Fruit fly (Drosophila melanogaster): ENCODE results near the gene CG3081.
A peak's percentile ranks its signal among the peaks of the same experiment; 100 is the strongest.

CG3081 gene

dm6 chrX:4649751-4650150 lies 6.0 kb upstream of the CG3081 start, which contains the start of the genes Cbp80 and Torsin (continued):
- TF ChIP-seq MESR4 (GFP tag; optimal IDR thresholded peaks at IDR 0.05) (peak; percentile 43), CG9876 (GFP tag; optimal IDR thresholded peaks at IDR 0.05) (no peak), CG13894 (tag; optimal IDR thresholded peaks at IDR 0.05) (no peak), CG7786 (GFP tag; optimal IDR thresholded peaks at IDR 0.05) (peak; percentile 26), Side (GFP tag; optimal IDR thresholded peaks at IDR 0.05) (no peak), HLH54F (GFP tag; optimal IDR thresholded peaks at IDR 0.05) (no peak), CG7963 (GFP tag; IDR thresholded peaks at IDR 0.05; ENCODE audit: partially characterized antibody) (peak; percentile 81), nmo (GFP tag; optimal IDR thresholded peaks at IDR 0.05) (peak; percentile 42), CG34224 (GFP tag; IDR thresholded peaks at IDR 0.05; ENCODE audit: partially characterized antibody) (peak; percentile 90), CG17829 (tag; optimal IDR thresholded peaks at IDR 0.05) (peak; percentile 11), prd (optimal IDR thresholded peaks at IDR 0.05) (no peak), prd (GFP tag; IDR thresholded peaks at IDR 0.05) (peak; percentile 34; the same call in 2 of the 3 replicates), ro (GFP tag; IDR thresholded peaks at IDR 0.05) (no peak), CG34422 (GFP tag; IDR thresholded peaks at IDR 0.05) (0 out of 3 replicates have a peak, but pooled peaks have one; percentile 31), lmd (GFP tag; IDR thresholded peaks at IDR 0.05) (0 out of 2 replicates have a peak, but pooled peaks have one; percentile 20), Sry-δ (GFP tag; optimal IDR thresholded peaks at IDR 0.05) (peak; percentile 92), Atf6 (GFP tag; IDR thresholded peaks at IDR 0.05) (no peak), CG8924 (tag; optimal IDR thresholded peaks at IDR 0.05) (no peak), Myb (GFP tag; optimal IDR thresholded peaks at IDR 0.05) (peak; percentile 25), Antp (GFP tag; optimal IDR thresholded peaks at IDR 0.05) (peak; percentile 33), BEAF-32 (GFP tag; optimal IDR thresholded peaks at IDR 0.05) (peak; percentile 81), gt (GFP tag; IDR thresholded peaks at IDR 0.05) (no peak), Drgx (GFP tag; IDR thresholded peaks at IDR 0.05) (no peak), ewg (GFP tag; optimal IDR thresholded peaks at IDR 0.05) (peak; percentile 26), CG2199 (GFP tag; IDR thresholded peaks at IDR 0.05) (no peak), NK7.1 (GFP tag; optimal IDR thresholded peaks at IDR 0.05) (no peak), Gug (GFP tag; IDR thresholded peaks at IDR 0.05) (peak; percentile 16; the same call in 1 of the 4 replicates), CrebB (tag; optimal IDR thresholded peaks at IDR 0.05) (no peak), tx (GFP tag; optimal IDR thresholded peaks at IDR 0.05) (no peak), eyg (GFP tag; optimal IDR thresholded peaks at IDR 0.05) (no peak)

dm6 chrX:4647316-4648046 lies 3.7 kb upstream of the CG3081 start, which contains the start of the genes HLH4C and mRpL30:
Gene HLH4C, minus strand, starts transcription at chrX:4647414.
Gene mRpL30, plus strand, starts transcription at chrX:4647871.
- TF ChIP-seq E2f2 (GFP tag; IDR thresholded peaks at IDR 0.05) (peak; percentile 78), Dref (GFP tag; IDR thresholded peaks at IDR 0.05) (peak; percentile 68), Sry-δ (GFP tag; optimal IDR thresholded peaks at IDR 0.05) (peak; percentile 8), Nf-YC (tag; optimal IDR thresholded peaks at IDR 0.05) (peak; percentile 94), seq (GFP tag; IDR thresholded peaks at IDR 0.05) (peak; percentile 61; the same call in 1 of the 2 replicates), stwl (tag; optimal IDR thresholded peaks at IDR 0.05) (peak; percentile 63), Opbp (GFP tag; IDR thresholded peaks at IDR 0.05; ENCODE audit: partially characterized antibody) (peak; percentile 95; the same call in 2 of the 3 replicates), MESR4 (GFP tag; optimal IDR thresholded peaks at IDR 0.05) (peak; percentile 62), CG18764 (GFP tag; optimal IDR thresholded peaks at IDR 0.05) (no peak), Abd-B (GFP tag; optimal IDR thresholded peaks at IDR 0.05) (no peak), MBD-R2 (GFP tag; IDR thresholded peaks at IDR 0.05) (peak; percentile 29; the same call in 1 of the 2 replicates), pnt (GFP tag; optimal IDR thresholded peaks at IDR 0.05) (no peak), lmd (GFP tag; IDR thresholded peaks at IDR 0.05) (no peak), vnd (GFP tag; IDR thresholded peaks at IDR 0.05; ENCODE audit: partially characterized antibody) (peak; percentile 87), mld (GFP tag; IDR thresholded peaks at IDR 0.05; ENCODE audit: partially characterized antibody) (peak; percentile 98), Ptx1 (GFP tag; IDR thresholded peaks at IDR 0.05) (no peak), Nf-YB (GFP tag; optimal IDR thresholded peaks at IDR 0.05) (peak; percentile 95), Scr (GFP tag; IDR thresholded peaks at IDR 0.05; ENCODE audit: partially characterized antibody) (peak; percentile 78), HmgZ (tag; optimal IDR thresholded peaks at IDR 0.05) (no peak), Pdp1 (GFP tag; optimal IDR thresholded peaks at IDR 0.05) (peak in 1 of 2 experiments; percentile 99), HLH4C (GFP tag; IDR thresholded peaks at IDR 0.05; ENCODE audit: partially characterized antibody) (peak; percentile 100), YL-1 (GFP tag; optimal IDR thresholded peaks at IDR 0.05) (peak; percentile 39)

All from whole organism, embryonic.